Fruit fly (Drosophila melanogaster): ENCODE data around the gene CG33127.

DNA sequence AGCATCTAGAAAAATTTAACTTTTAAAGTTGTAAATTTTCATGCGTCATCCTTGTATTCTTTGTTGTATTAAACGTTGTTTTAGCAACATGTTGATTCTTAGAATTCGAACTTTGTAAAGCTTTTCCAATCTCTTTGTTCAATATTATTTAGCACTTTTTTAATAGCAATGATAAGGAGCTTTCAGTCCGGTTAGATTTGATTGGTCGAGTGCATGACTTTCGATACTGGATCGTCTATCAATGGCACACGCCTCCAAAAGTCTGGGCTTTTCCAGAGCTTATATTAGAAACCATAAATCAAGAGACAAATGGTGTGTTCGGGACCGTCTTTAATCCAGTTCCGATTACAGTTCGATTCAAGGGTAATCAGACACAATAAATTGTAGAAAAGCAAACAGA is 2.2 kb upstream of the CG33127 start:
- no peak for TF ChIP-seq Mnt (GFP tag; optimal IDR thresholded peaks at IDR 0.05)
- TF ChIP-seq CG12768 (GFP tag; optimal IDR thresholded peaks at IDR 0.05), result no peak
